Fruit fly (Drosophila melanogaster) whole organism, larva: ENCODE data around the gene CG42591.

ENCODE experiments used
- noc ChIP-seq: fragments of 200-800 bp; sonication (Bioruptor generic); optimal IDR thresholded peaks from 3 replicates; lab custom pipeline; 2019; ENCODE audit warnings: missing biosample characterization, mild to moderate bottlenecking, missing genetic modification characterization, moderate library complexity

Gene CG42591

dm6 chr3L:8058190-8058997 lies 11.4 kb downstream of the CG42591 start, which contains the start of gene bip1:
bip1 (minus strand) TSS chr3L:8058713.
- TF ChIP-seq noc (tag; lab: Kevin White, UChicago): peak; percentile 34

- TF ChIP-seq noc (tag; lab: Kevin White, UChicago): no peak
Observed at dm6 chr3L:8057823-8058189, 12.0 kb downstream of the CG42591 start.

- TF ChIP-seq noc (tag; lab: Kevin White, UChicago): no peak
Observed at dm6 chr3L:8057423-8057822, 12.3 kb downstream of the CG42591 start.

- TF ChIP-seq noc (tag; lab: Kevin White, UChicago): no peak
Observed at dm6 chr3L:8056740-8057253, 13.0 kb downstream of the CG42591 start.

- no peak for TF ChIP-seq noc (tag; lab: Kevin White, UChicago)
Observed at dm6 chr3L:8056325-8056724, 13.4 kb downstream of the CG42591 start.

dm6 chr3L:8044867-8045362 lies 24.8 kb downstream of the CG42591 start:
- no peak for TF ChIP-seq noc (tag; lab: Kevin White, UChicago)

- TF ChIP-seq noc (tag; lab: Kevin White, UChicago): no peak
Observed at dm6 chr3L:8043622-8044021, 26.1 kb downstream of the CG42591 start.

dm6 chr3L:8041461-8042110 lies 28.2 kb downstream of the CG42591 start:
- no peak for TF ChIP-seq noc (tag; lab: Kevin White, UChicago)

dm6 chr3L:8039119-8039518 lies 30.6 kb downstream of the CG42591 start:
- no peak for TF ChIP-seq noc (tag; lab: Kevin White, UChicago)

dm6 chr3L:8037693-8038092 lies 32.1 kb downstream of the CG42591 start:
- TF ChIP-seq noc (tag; lab: Kevin White, UChicago): no peak

- TF ChIP-seq noc (tag; lab: Kevin White, UChicago): no peak
Observed at dm6 chr3L:8033776-8034175, 36.0 kb downstream of the CG42591 start.

- no peak for TF ChIP-seq noc (tag; lab: Kevin White, UChicago)
Observed at dm6 chr3L:8033088-8033487, 36.7 kb downstream of the CG42591 start.

dm6 chr3L:8031461-8031860 lies 38.3 kb downstream of the CG42591 start:
- no peak for TF ChIP-seq noc (tag; lab: Kevin White, UChicago)

dm6 chr3L:8029194-8029747 lies 40.5 kb downstream of the CG42591 start:
- no peak for TF ChIP-seq noc (tag; lab: Kevin White, UChicago)

dm6 chr3L:8028493-8029193 lies 41.1 kb downstream of the CG42591 start:
- no peak for TF ChIP-seq noc (tag; lab: Kevin White, UChicago)
